Worm (Caenorhabditis elegans) whole organism, L4 larva: Measurements from ENCODE around the gene pqn-2.

Experiments
- F44E2.7 ChIP-seq: fragments of 200-800 bp; sonication (Bioruptor generic); IDR thresholded peaks from 2 replicates; pipeline ENCODE4 v2.1.2; 2022; ENCODE audit warnings: missing genetic modification characterization, missing compliant biosample characterization
- T20F7.1 ChIP-seq: fragments of 200-800 bp; sonication (Bioruptor generic); optimal IDR thresholded peaks from 2 replicates; lab custom pipeline; 2018; ENCODE audit warnings: mild to moderate bottlenecking, missing genetic modification characterization, missing compliant biosample characterization
- aha-1 ChIP-seq: fragments of 150-350 bp; peaks from one replicate; lab custom pipeline; 2014; ENCODE audit warnings: missing biosample characterization, missing genetic modification characterization
- ceh-82 ChIP-seq: sonication (generic microtip); optimal IDR thresholded peaks from 2 replicates; lab custom pipeline; 2017; ENCODE audit warnings: missing biosample characterization, missing genetic modification characterization
- dmd-9 ChIP-seq: fragments of 200-800 bp; sonication (Bioruptor generic); IDR thresholded peaks from 2 replicates; pipeline ENCODE4 v1.3.6; 2022; ENCODE audit warnings: missing genetic modification reagents, missing genetic modification characterization, missing compliant biosample characterization
- fos-1 ChIP-seq: fragments of 150-350 bp; optimal IDR thresholded peaks from 2 replicates; lab custom pipeline; 2014; ENCODE audit warnings: missing biosample characterization, missing genetic modification characterization
- nhr-11 ChIP-seq: fragments of 150-350 bp; optimal IDR thresholded peaks from 2 replicates; lab custom pipeline; 2014; ENCODE audit warnings: missing biosample characterization, missing genetic modification characterization
- nhr-77 ChIP-seq: fragments of 150-350 bp; optimal IDR thresholded peaks from 2 replicates; lab custom pipeline; 2014; ENCODE audit warnings: missing biosample characterization, missing genetic modification characterization
- php-3 ChIP-seq: fragments of 200-800 bp; sonication (Bioruptor generic); IDR thresholded peaks from 2 replicates; pipeline ENCODE4 v1.3.6; 2022; ENCODE audit warnings: missing genetic modification reagents, missing genetic modification characterization, missing compliant biosample characterization
- skn-1 ChIP-seq: fragments of 150-350 bp; optimal IDR thresholded peaks from 2 replicates; lab custom pipeline; 2014; ENCODE audit warnings: missing biosample characterization, missing genetic modification characterization
- spr-3 ChIP-seq: fragments of 200-800 bp; sonication (Bioruptor generic); optimal IDR thresholded peaks from 2 replicates; lab custom pipeline; 2018; ENCODE audit warnings: mild to moderate bottlenecking, missing genetic modification characterization, missing compliant biosample characterization
- unc-130 ChIP-seq: sonication (generic microtip); optimal IDR thresholded peaks from 2 replicates; lab custom pipeline; 2016; ENCODE audit warnings: missing genetic modification reagents, missing genetic modification characterization, missing compliant biosample characterization
- unc-39 ChIP-seq: sonication (generic microtip); optimal IDR thresholded peaks from 2 replicates; lab custom pipeline; 2017; ENCODE audit warnings: missing biosample characterization, missing genetic modification characterization
- vab-7 ChIP-seq: fragments of 200-800 bp; sonication (Bioruptor generic); IDR thresholded peaks from 2 replicates; pipeline ENCODE4 v1.3.6; 2022; ENCODE audit warnings: missing genetic modification reagents, missing genetic modification characterization, missing compliant biosample characterization

- 0 out of 2 replicates have a peak, but pooled peaks have one; percentile 57 for TF ChIP-seq dmd-9
- TF ChIP-seq aha-1 (tag; lab: Kevin White, UChicago): no peak
- peak; percentile 77 for TF ChIP-seq T20F7.1 (GFP tag; lab: Kevin White, UChicago)
- TF ChIP-seq vab-7 (GFP tag; lab: Robert Waterston, UW): no peak; the same call in 1 of the 2 replicates
- no peak for TF ChIP-seq fos-1 (tag; lab: Kevin White, UChicago)
- TF ChIP-seq skn-1 (tag; lab: Kevin White, UChicago): no peak
- TF ChIP-seq unc-39: no peak
- TF ChIP-seq unc-130 (GFP tag; lab: Kevin White, UChicago): peak; percentile 64
- TF ChIP-seq F44E2.7 (GFP tag; lab: Robert Waterston, UW): no peak
- no peak for TF ChIP-seq ceh-82 (tag; lab: Kevin White, UChicago)
- TF ChIP-seq php-3: no peak
- TF ChIP-seq nhr-77 (tag; lab: Kevin White, UChicago): peak; percentile 71
- TF ChIP-seq nhr-11 (tag; lab: Kevin White, UChicago): peak; percentile 62
- TF ChIP-seq spr-3 (GFP tag; lab: Kevin White, UChicago): no peak
Measured at ce11 chrV:10352928-10353427, 29.3 kb upstream of the pqn-2 start, which contains the start of gene nol-56.
